Fruit fly (Drosophila melanogaster) whole organism: Measurements from ENCODE around the gene PXo.

ENCODE experiments used
- CG8478 ChIP-seq: fragments of >200 bp; optimal IDR thresholded peaks from 2 replicates; lab custom pipeline; 2018; ENCODE audit warnings: inconsistent platforms
- Dll ChIP-seq: fragments of >200 bp; optimal IDR thresholded peaks from 2 replicates; lab custom pipeline; 2017
- EcR ChIP-seq, 2 experiments: fragments of >200 bp; optimal IDR thresholded peaks; 2 replicates each; lab custom pipeline; 2017; ENCODE audit warnings: missing biosample characterization in 2 of 2, missing genetic modification characterization in 2 of 2, missing genetic modification reagents in 2 of 2
- pan ChIP-seq: fragments of >200 bp; optimal IDR thresholded peaks from 2 replicates; lab custom pipeline; 2017
- psq ChIP-seq: fragments of >200 bp; optimal IDR thresholded peaks from 2 replicates; lab custom pipeline; 2017
- usp ChIP-seq: fragments of >200 bp; optimal IDR thresholded peaks from 2 replicates; lab custom pipeline; 2017; ENCODE audit warnings: missing biosample characterization, missing genetic modification characterization, mixed read lengths

PXo gene

dm6 chr3L:5921216-5921615 is at the start of gene PXo:
PXo (minus strand) TSS chr3L:5921316.
- TF ChIP-seq EcR (GFP tag; optimal IDR thresholded peaks at IDR 0.05; lab: Kevin White, UChicago) (no peak), usp (no peak)

DNA sequence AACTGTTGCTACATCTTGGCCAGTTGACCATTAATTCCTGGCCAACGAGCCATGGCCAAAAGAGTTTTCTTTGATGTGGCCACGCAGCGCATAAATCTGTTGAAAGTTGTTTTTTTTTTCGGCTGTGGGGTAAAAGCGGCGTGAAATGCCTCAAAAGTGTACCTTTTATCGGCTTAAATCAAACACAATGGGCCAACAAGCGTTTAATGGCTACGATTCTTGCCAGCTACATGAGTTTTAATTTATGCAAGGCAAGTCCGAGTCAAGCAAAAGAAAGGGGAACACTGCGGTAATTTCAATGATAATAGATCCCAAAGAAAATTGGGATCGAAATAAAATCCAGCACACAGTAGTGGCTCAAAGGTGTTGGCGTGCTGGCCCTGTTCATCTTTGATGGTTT is 49.1 kb upstream of the PXo start:
- no peak for TF ChIP-seq CG8478 (lab: Kevin White, UChicago)
- TF ChIP-seq psq (lab: Kevin White, UChicago) = no peak

- TF ChIP-seq usp (no peak), psq (lab: Kevin White, UChicago) (no peak), pan (lab: Kevin White, UChicago) (no peak), Dll (lab: Kevin White, UChicago) (no peak), CG8478 (lab: Kevin White, UChicago) (no peak), EcR (GFP tag; optimal IDR thresholded peaks at IDR 0.05; lab: Kevin White, UChicago) (no peak)
Observed at dm6 chr3L:5969122-5969521, 48.0 kb upstream of the PXo start.

- TF ChIP-seq CG8478 (lab: Kevin White, UChicago) (no peak), usp (no peak), psq (lab: Kevin White, UChicago) (no peak), EcR (GFP tag; optimal IDR thresholded peaks at IDR 0.05; lab: Kevin White, UChicago) (no peak), pan (lab: Kevin White, UChicago) (no peak), Dll (lab: Kevin White, UChicago) (no peak)
Observed at dm6 chr3L:5968695-5969094, 47.6 kb upstream of the PXo start.

DNA sequence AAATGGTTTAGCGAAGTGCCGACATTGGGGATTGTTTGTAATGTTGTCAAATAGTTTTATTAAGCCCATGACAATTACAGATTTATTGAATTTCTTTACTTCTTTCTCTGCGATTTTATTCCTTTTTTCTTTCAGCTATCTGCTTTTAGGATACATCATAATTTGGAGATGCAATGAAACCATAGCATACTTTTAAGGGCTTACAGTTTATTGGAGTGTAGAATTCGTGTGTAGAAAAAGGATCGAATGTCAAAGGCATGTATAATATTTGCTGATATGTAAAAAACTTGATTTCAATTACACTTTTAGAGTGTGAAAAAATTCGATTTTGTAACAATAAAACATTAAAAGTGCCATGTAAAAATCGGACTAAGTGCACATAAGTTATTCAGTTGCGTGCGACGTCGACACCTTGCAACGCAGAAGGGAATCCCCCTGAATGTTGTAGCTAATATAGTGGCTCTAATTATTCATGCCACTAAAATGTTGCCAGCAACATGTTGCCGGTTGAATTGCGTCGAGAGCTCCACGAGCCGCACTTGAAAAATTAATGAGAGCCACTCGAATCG is 45.8 kb upstream of the PXo start:
- TF ChIP-seq psq (lab: Kevin White, UChicago) (no peak), EcR (GFP tag; optimal IDR thresholded peaks at IDR 0.05; lab: Kevin White, UChicago) (no peak), CG8478 (lab: Kevin White, UChicago) (no peak), pan (lab: Kevin White, UChicago) (no peak), usp (no peak), Dll (lab: Kevin White, UChicago) (no peak)

dm6 chr3L:5964399-5964798 is 43.3 kb upstream of the PXo start:
- TF ChIP-seq CG8478 (lab: Kevin White, UChicago) (no peak), usp (no peak), Dll (lab: Kevin White, UChicago) (no peak), psq (lab: Kevin White, UChicago) (no peak), pan (lab: Kevin White, UChicago) (no peak)

DNA sequence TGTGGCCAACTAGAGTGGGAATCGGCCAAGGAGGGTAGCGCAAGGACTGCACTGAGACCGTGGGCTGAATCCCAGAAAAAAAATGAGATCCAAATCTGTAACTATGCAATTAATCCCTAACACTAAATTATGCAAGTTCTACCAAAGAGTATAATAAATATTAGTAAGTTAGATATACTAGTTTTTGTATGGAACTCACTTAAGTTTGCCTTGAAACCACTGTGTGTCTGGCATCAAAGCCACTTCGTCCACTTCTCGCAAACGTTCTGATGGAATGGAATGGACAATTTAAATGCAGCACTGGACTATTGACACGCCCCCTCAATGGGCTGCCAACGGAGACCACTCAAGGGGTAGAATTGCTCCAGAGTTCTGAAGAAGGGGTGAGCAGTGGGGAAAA is 37.0 kb upstream of the PXo start:
- TF ChIP-seq EcR (GFP tag; optimal IDR thresholded peaks at IDR 0.05; lab: Kevin White, UChicago) (no peak), CG8478 (lab: Kevin White, UChicago) (no peak), Dll (lab: Kevin White, UChicago) (no peak), psq (lab: Kevin White, UChicago) (no peak), usp (no peak), pan (lab: Kevin White, UChicago) (no peak)

DNA sequence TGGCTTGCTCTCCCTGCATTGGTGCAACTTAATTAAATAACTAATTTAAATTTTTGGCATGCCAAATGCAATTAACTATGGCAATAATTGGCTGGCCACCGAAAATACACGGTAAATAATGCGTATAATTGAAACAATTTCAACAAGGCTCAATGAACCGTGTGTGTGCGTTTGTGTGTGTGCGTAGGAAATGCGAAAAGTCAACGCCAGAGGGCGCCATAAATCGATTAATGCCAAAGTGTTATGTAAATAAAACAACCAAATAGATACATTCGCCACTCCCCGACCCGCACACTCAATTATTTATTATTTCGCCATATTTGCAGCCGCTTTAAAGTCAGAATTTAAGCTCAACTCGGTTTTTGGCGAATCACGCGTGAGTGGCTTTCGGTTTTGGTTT is 36.0 kb upstream of the PXo start:
- TF ChIP-seq psq (lab: Kevin White, UChicago) (no peak), CG8478 (lab: Kevin White, UChicago) (no peak), EcR (GFP tag; optimal IDR thresholded peaks at IDR 0.05; lab: Kevin White, UChicago) (no peak), usp (no peak), Dll (lab: Kevin White, UChicago) (no peak), pan (lab: Kevin White, UChicago) (no peak)

DNA sequence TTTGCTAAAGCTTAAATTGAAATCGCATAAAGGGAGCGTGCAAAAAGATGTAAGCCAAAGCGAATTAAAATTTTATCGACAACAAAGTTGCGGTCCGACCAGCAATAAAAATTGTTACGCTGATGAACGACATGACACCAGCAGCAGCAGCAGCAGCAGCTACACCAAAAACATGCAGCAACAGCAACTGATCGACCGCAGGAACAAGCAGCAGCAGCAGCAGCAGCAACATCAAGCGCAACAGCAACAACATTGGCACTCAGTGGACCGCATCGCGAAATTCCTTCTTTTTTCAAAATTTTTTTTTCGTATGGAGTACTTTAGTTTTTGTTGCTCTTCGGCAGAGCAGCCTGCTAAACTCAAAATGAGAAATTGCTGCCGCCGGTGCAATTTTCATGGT is 33.8 kb upstream of the PXo start:
- TF ChIP-seq EcR (GFP tag; optimal IDR thresholded peaks at IDR 0.05; lab: Kevin White, UChicago) (no peak), Dll (lab: Kevin White, UChicago) (no peak), CG8478 (lab: Kevin White, UChicago) (no peak), usp (no peak), pan (lab: Kevin White, UChicago) (no peak)

- no peak for TF ChIP-seq EcR (GFP tag; optimal IDR thresholded peaks at IDR 0.05; lab: Kevin White, UChicago)
- no peak for TF ChIP-seq pan (lab: Kevin White, UChicago)
- TF ChIP-seq Dll (lab: Kevin White, UChicago) = no peak
- TF ChIP-seq psq (lab: Kevin White, UChicago) = no peak
- TF ChIP-seq CG8478 (lab: Kevin White, UChicago) = no peak
- TF ChIP-seq usp = no peak
Observed at dm6 chr3L:5952537-5952936, 31.4 kb upstream of the PXo start.

- TF ChIP-seq pan (lab: Kevin White, UChicago) (no peak), EcR (GFP tag; optimal IDR thresholded peaks at IDR 0.05; lab: Kevin White, UChicago) (no peak), psq (lab: Kevin White, UChicago) (no peak), Dll (lab: Kevin White, UChicago) (no peak)
Observed at dm6 chr3L:5952132-5952531, 31.0 kb upstream of the PXo start.

DNA sequence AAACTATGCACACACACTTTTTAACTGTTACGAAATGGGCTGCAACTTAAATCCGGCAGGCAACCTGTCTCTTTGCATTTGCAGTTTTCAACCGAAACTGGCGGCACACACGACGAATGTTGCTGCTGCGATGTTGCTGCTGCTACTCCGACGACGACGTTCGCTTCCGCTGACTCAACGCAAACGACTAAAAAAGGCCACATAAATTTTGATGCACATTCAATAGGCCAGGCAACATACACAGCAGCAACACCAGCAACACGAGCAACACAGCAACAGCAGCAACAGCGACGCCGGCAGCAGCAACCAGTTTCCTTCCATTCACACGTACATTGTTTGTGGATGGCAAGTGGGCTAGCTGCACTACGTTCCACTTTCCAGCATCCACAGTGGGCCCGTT is 29.4 kb upstream of the PXo start, which contains the start of gene Egfrap:
Gene Egfrap (minus strand): TSS at position 192 of the 400 bp plus-strand sequence.
- TF ChIP-seq pan (lab: Kevin White, UChicago) (no peak), CG8478 (lab: Kevin White, UChicago) (no peak), psq (lab: Kevin White, UChicago) (no peak), EcR (GFP tag; optimal IDR thresholded peaks at IDR 0.05; lab: Kevin White, UChicago) (no peak), usp (no peak), Dll (lab: Kevin White, UChicago) (no peak)
